Worm (Caenorhabditis elegans): ENCODE results near the gene K02F6.8.

- TF ChIP-seq ztf-23 (GFP tag; IDR thresholded peaks at IDR 0.05) (no peak), ztf-29 (GFP tag; IDR thresholded peaks at IDR 0.05) (no peak), tab-1 (GFP tag; IDR thresholded peaks at IDR 0.05) (no peak), flt-1 (GFP tag; IDR thresholded peaks at IDR 0.05) (no peak), cog-1 (tag; optimal IDR thresholded peaks at IDR 0.05) (no peak), klf-2 (GFP tag; conservative IDR thresholded peaks at IDR 0.05) (no peak)
Observed at ce11 chrII:2578216-2578615, 43.4 kb upstream of the K02F6.8 start.
